Worm (Caenorhabditis elegans): ENCODE results near the gene sna-3.

Gene sna-3

DNA sequence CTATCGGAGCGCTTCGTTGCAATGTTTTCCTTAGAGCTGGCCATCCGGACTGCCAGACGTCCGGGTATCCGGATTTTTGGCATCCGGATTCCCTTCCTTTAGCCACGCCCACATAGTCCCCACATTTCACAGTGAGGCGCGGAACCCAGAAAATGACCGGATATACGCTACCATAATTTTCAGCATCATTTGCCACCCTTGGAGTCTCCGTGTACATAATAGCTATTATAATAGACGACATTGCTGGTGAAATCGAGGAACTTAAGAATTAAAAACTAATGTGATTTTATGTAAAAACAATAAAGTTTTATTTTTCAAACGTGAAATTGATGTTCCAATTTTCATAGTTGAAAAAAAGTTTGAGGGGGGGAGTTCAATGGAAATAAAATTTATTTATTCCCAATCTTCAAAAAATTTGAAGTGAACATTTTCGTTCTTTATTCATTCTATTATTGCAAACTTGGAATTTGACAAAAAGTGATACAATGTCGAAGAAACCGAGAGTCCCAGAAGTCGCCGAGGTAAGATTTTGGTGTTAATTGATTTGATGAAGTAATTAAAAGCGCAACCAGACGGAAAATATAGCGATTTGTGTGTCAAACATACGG lies 4.3 kb upstream of the sna-3 start:
- TF ChIP-seq tbx-37 (GFP tag; conservative IDR thresholded peaks at IDR 0.05) = no peak
- TF ChIP-seq tra-4 (tag; optimal IDR thresholded peaks at IDR 0.05) = no peak
- TF ChIP-seq hnd-1 (tag; optimal IDR thresholded peaks at IDR 0.05) = no peak
- TF ChIP-seq ceh-36 (tag; optimal IDR thresholded peaks at IDR 0.05) = no peak
- TF ChIP-seq scrt-1 (GFP tag; IDR thresholded peaks at IDR 0.05) = no peak
- TF ChIP-seq aly-1 (tag; optimal IDR thresholded peaks at IDR 0.05) = no peak
- no peak for TF ChIP-seq hmbx-1 (tag; optimal IDR thresholded peaks at IDR 0.05)
- TF ChIP-seq sea-1 (GFP tag; conservative IDR thresholded peaks at IDR 0.05) = no peak
- TF ChIP-seq ceh-13 (GFP tag; optimal IDR thresholded peaks at IDR 0.05) = no peak
- no peak for TF ChIP-seq ama-1 (optimal IDR thresholded peaks at IDR 0.05)
- no peak for TF ChIP-seq ets-7 (tag; optimal IDR thresholded peaks at IDR 0.05)
- no peak for TF ChIP-seq F13C5.2 (tag; optimal IDR thresholded peaks at IDR 0.05)
- TF ChIP-seq B0310.2 (tag; optimal IDR thresholded peaks at IDR 0.05) = no peak

DNA sequence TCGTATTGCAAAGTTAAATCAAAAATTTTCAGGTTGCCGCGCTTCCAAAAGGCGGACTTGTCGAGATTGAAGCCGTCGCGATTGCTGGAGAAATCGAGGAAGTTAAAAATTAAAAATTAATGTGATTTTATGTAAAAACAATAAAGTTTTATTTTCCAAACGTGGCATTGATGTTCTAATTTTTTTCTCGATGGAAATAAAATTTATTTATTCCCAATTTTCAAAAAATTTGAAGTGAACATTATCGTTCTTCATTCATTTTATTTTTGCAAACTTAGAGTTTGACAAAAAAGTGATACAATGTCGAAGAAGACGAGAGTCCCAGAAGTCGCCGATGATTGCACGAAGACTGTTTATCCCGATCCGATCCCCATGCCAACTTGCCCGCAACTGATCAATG lies 3.0 kb upstream of the sna-3 start, which contains the start of gene C23G10.1:
TSS of gene C23G10.1 (plus strand) at position 301 of the 400 bp plus-strand sequence.
- TF ChIP-seq hmbx-1 (tag; optimal IDR thresholded peaks at IDR 0.05) = no peak
- no peak for TF ChIP-seq hnd-1 (tag; optimal IDR thresholded peaks at IDR 0.05)
- no peak for TF ChIP-seq aly-1 (tag; optimal IDR thresholded peaks at IDR 0.05)
- no peak for TF ChIP-seq B0310.2 (tag; optimal IDR thresholded peaks at IDR 0.05)
- no peak for TF ChIP-seq ama-1 (optimal IDR thresholded peaks at IDR 0.05)
- no peak for TF ChIP-seq pes-1 (GFP tag; IDR thresholded peaks at IDR 0.05)
- TF ChIP-seq sea-1 (GFP tag; conservative IDR thresholded peaks at IDR 0.05) = no peak
- no peak for TF ChIP-seq F13C5.2 (tag; optimal IDR thresholded peaks at IDR 0.05)
- TF ChIP-seq tbx-11 (GFP tag; IDR thresholded peaks at IDR 0.05) = no peak
- no peak for TF ChIP-seq ceh-36 (tag; optimal IDR thresholded peaks at IDR 0.05)
- no peak for TF ChIP-seq flt-1 (GFP tag; IDR thresholded peaks at IDR 0.05)
- no peak for TF ChIP-seq scrt-1 (GFP tag; IDR thresholded peaks at IDR 0.05)
- TF ChIP-seq ceh-13 (GFP tag; optimal IDR thresholded peaks at IDR 0.05) = no peak
- no peak for TF ChIP-seq hmg-4 (GFP tag; optimal IDR thresholded peaks at IDR 0.05)
- no peak for TF ChIP-seq tbx-37 (GFP tag; conservative IDR thresholded peaks at IDR 0.05)
- TF ChIP-seq tra-4 (tag; optimal IDR thresholded peaks at IDR 0.05) = no peak
- TF ChIP-seq ets-7 (tag; optimal IDR thresholded peaks at IDR 0.05) = no peak

DNA sequence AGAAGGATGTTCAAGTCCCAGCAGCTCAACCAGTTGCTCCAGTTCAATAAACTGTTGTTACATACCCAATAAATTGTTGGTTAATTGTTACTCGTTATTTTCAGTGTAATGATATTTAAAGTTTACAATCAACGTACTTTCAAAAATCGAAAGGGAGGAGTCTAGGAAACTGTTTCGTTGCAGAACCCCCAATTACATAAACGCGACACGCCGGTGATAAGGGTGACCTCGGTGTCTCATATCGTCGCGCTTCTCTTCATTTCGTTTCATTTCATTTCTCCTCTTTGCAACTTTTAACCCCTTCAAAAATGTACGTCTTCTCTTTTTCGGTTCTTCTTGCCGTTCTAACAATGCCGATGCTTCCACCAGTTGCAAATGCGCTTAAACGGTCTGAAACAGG lies 1.9 kb upstream of the sna-3 start, which contains the start of gene C23G10.2:
TSS of gene C23G10.2 (plus strand) at position 184 of the 400 bp plus-strand sequence.
- no peak for TF ChIP-seq ama-1 (optimal IDR thresholded peaks at IDR 0.05)
- no peak for TF ChIP-seq tbx-37 (GFP tag; conservative IDR thresholded peaks at IDR 0.05)
- TF ChIP-seq pes-1 (GFP tag; IDR thresholded peaks at IDR 0.05) = no peak
- TF ChIP-seq aly-1 (tag; optimal IDR thresholded peaks at IDR 0.05) = no peak
- no peak for TF ChIP-seq ceh-13 (GFP tag; optimal IDR thresholded peaks at IDR 0.05)
- no peak for TF ChIP-seq ceh-36 (tag; optimal IDR thresholded peaks at IDR 0.05)
- TF ChIP-seq sea-1 (GFP tag; conservative IDR thresholded peaks at IDR 0.05) = no peak
- TF ChIP-seq hmg-4 (GFP tag; optimal IDR thresholded peaks at IDR 0.05) = no peak
- TF ChIP-seq F13C5.2 (tag; optimal IDR thresholded peaks at IDR 0.05) = no peak
- no peak for TF ChIP-seq hnd-1 (tag; optimal IDR thresholded peaks at IDR 0.05)
- TF ChIP-seq flt-1 (GFP tag; IDR thresholded peaks at IDR 0.05) = no peak
- no peak for TF ChIP-seq tra-4 (tag; optimal IDR thresholded peaks at IDR 0.05)
- no peak for TF ChIP-seq tbx-11 (GFP tag; IDR thresholded peaks at IDR 0.05)
- TF ChIP-seq scrt-1 (GFP tag; IDR thresholded peaks at IDR 0.05) = no peak
- TF ChIP-seq ets-7 (tag; optimal IDR thresholded peaks at IDR 0.05) = no peak
- no peak for TF ChIP-seq hmbx-1 (tag; optimal IDR thresholded peaks at IDR 0.05)
- no peak for TF ChIP-seq B0310.2 (tag; optimal IDR thresholded peaks at IDR 0.05)

DNA sequence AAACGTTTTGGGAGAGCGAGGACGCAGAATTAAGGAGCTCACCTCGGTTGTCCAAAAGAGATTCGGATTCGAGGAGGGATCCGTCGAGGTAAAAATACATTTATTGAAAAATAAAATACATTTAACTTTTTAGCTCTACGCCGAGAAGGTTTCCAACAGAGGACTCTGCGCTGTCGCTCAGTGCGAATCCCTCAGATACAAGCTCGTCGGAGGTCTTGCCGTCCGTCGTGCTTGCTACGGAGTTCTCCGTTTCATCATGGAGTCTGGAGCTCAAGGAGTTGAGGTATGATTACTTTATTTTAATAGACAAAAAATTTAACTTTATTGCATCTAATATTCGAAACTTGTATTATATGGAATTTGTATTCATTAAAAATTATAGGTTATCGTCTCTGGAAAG lies 1.0 kb upstream of the sna-3 start:
- TF ChIP-seq pes-1 (GFP tag; IDR thresholded peaks at IDR 0.05) = no peak

DNA sequence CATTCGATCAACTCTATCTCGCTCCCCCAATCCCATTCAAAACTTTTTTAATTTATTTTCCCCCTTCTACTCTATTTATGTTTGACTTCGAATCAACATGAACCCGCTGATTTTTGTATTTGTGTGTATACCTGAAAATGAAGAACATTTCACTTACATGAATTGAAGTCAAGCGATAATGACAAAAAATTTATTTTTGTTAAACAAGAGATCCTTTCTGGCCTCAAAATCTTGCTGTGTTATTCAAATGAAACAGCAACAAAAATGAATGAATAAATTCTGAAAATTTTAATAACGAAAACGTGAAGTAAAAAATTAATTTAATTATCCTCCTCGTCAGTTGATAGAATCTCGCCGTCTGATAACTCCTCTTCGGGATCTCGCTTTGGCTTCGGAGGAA lies 3.6 kb downstream of the sna-3 start:
- TF ChIP-seq tbx-11 (GFP tag; IDR thresholded peaks at IDR 0.05) = no peak
- no peak for TF ChIP-seq tra-4 (tag; optimal IDR thresholded peaks at IDR 0.05)
- no peak for TF ChIP-seq ama-1 (optimal IDR thresholded peaks at IDR 0.05)
- no peak for TF ChIP-seq hmg-4 (GFP tag; optimal IDR thresholded peaks at IDR 0.05)
- TF ChIP-seq ceh-13 (GFP tag; optimal IDR thresholded peaks at IDR 0.05) = no peak
- TF ChIP-seq flt-1 (GFP tag; IDR thresholded peaks at IDR 0.05) = no peak
- TF ChIP-seq hnd-1 (tag; optimal IDR thresholded peaks at IDR 0.05) = no peak
- no peak for TF ChIP-seq tbx-37 (GFP tag; conservative IDR thresholded peaks at IDR 0.05)
- no peak for TF ChIP-seq scrt-1 (GFP tag; IDR thresholded peaks at IDR 0.05)
- TF ChIP-seq hmbx-1 (tag; optimal IDR thresholded peaks at IDR 0.05) = no peak
- TF ChIP-seq pes-1 (GFP tag; IDR thresholded peaks at IDR 0.05) = no peak
- TF ChIP-seq ceh-36 (tag; optimal IDR thresholded peaks at IDR 0.05) = no peak
- no peak for TF ChIP-seq sea-1 (GFP tag; conservative IDR thresholded peaks at IDR 0.05)
- TF ChIP-seq aly-1 (tag; optimal IDR thresholded peaks at IDR 0.05) = no peak
- no peak for TF ChIP-seq B0310.2 (tag; optimal IDR thresholded peaks at IDR 0.05)

DNA sequence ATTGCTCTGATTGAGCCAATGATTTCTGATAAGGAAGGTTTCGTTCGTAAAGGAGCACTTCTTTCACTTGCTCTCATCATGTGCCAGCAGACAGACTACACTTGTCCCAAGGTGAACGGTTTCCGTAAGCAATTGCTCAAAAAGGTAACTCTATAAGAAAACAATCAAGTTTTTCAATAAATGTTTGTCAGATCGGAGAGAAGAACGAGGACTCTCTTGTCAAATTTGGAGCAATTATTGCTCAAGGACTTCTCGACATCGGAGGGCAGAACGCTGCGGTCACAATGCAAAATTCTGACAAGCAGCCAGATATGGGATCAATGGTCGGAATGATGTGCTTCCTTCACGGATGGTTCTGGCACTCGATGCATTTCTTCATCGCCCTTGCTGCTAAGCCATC lies 4.7 kb downstream of the sna-3 start:
- no peak for TF ChIP-seq ets-7 (tag; optimal IDR thresholded peaks at IDR 0.05)
- TF ChIP-seq ceh-36 (tag; optimal IDR thresholded peaks at IDR 0.05) = no peak
- no peak for TF ChIP-seq B0310.2 (tag; optimal IDR thresholded peaks at IDR 0.05)
- TF ChIP-seq F13C5.2 (tag; optimal IDR thresholded peaks at IDR 0.05) = no peak
- TF ChIP-seq ama-1 (optimal IDR thresholded peaks at IDR 0.05) = no peak
- no peak for TF ChIP-seq aly-1 (tag; optimal IDR thresholded peaks at IDR 0.05)
- no peak for TF ChIP-seq hmbx-1 (tag; optimal IDR thresholded peaks at IDR 0.05)
- no peak for TF ChIP-seq tbx-11 (GFP tag; IDR thresholded peaks at IDR 0.05)
- no peak for TF ChIP-seq hmg-4 (GFP tag; optimal IDR thresholded peaks at IDR 0.05)
- TF ChIP-seq scrt-1 (GFP tag; IDR thresholded peaks at IDR 0.05) = no peak
- no peak for TF ChIP-seq tbx-37 (GFP tag; conservative IDR thresholded peaks at IDR 0.05)
- TF ChIP-seq tra-4 (tag; optimal IDR thresholded peaks at IDR 0.05) = no peak
- no peak for TF ChIP-seq sea-1 (GFP tag; conservative IDR thresholded peaks at IDR 0.05)
- TF ChIP-seq hnd-1 (tag; optimal IDR thresholded peaks at IDR 0.05) = no peak
- TF ChIP-seq ceh-13 (GFP tag; optimal IDR thresholded peaks at IDR 0.05) = no peak
- TF ChIP-seq pes-1 (GFP tag; IDR thresholded peaks at IDR 0.05) = no peak
